Fruit fly (Drosophila melanogaster) whole organism, embryonic: Measurements from ENCODE around the gene CG7294.

Source experiments
- CG15073 ChIP-seq: fragments of 200-800 bp; sonication (Bioruptor generic); optimal IDR thresholded peaks from 2 replicates; lab custom pipeline; 2016; ENCODE audit warnings: missing biosample characterization, missing genetic modification characterization
- CG1792 ChIP-seq: fragments of 200-800 bp; sonication (Bioruptor generic); optimal IDR thresholded peaks from 2 replicates; lab custom pipeline; 2016; ENCODE audit warnings: missing biosample characterization, missing genetic modification characterization
- CG4424 ChIP-seq: fragments of 200-800 bp; sonication (Bioruptor generic); optimal IDR thresholded peaks from 3 replicates; lab custom pipeline; 2016; ENCODE audit warnings: missing biosample characterization, missing genetic modification characterization
- CG4617 ChIP-seq: fragments of 200-800 bp; sonication (Bioruptor generic); optimal IDR thresholded peaks from 3 replicates; lab custom pipeline; 2016; ENCODE audit warnings: missing biosample characterization, missing genetic modification characterization, borderline replicate concordance
- Dfd ChIP-seq, 2 experiments: fragments of >200 bp; optimal IDR thresholded peaks; 2 replicates each; lab custom pipeline; 2017; ENCODE audit warnings: missing biosample characterization in 2 of 2, missing genetic modification characterization in 2 of 2
- her ChIP-seq: fragments of 200-800 bp; sonication (Bioruptor generic); optimal IDR thresholded peaks from 2 replicates; lab custom pipeline; 2016; ENCODE audit warnings: missing biosample characterization, missing genetic modification characterization
- twi ChIP-seq: fragments of 200-800 bp; optimal IDR thresholded peaks from 2 replicates; lab custom pipeline; 2019; ENCODE audit warnings: missing biosample characterization, mild to moderate bottlenecking, missing genetic modification characterization, moderate library complexity

- TF ChIP-seq Dfd (GFP tag; optimal IDR thresholded peaks at IDR 0.05; lab: Kevin White, UChicago): no peak
- no peak for TF ChIP-seq CG4617 (GFP tag; lab: Kevin White, UChicago)
- TF ChIP-seq CG15073 (GFP tag; lab: Kevin White, UChicago): no peak
- no peak for TF ChIP-seq CG4424 (GFP tag; lab: Kevin White, UChicago)
- TF ChIP-seq twi: no peak
- no peak for TF ChIP-seq her (GFP tag; lab: Kevin White, UChicago)
- no peak for TF ChIP-seq CG1792 (GFP tag; lab: Kevin White, UChicago)
These were observed 307 bp downstream of the CG7294 start for dm6 chr2L:10688764-10689163.
